Fruit fly (Drosophila melanogaster) whole organism, adult: ENCODE measurements around the gene tipE.
A peak's percentile ranks its signal among the peaks of the same experiment; 100 is the strongest.

Experiments
- CG11617 ChIP-seq: fragments of 200-800 bp; sonication (Bioruptor generic); optimal IDR thresholded peaks from 2 replicates; lab custom pipeline; 2017; ENCODE audit warnings: mild to moderate bottlenecking, missing biosample characterization, missing genetic modification reagents, missing genetic modification characterization
- CG12768 ChIP-seq: fragments of 200-800 bp; sonication (Bioruptor generic); optimal IDR thresholded peaks from 2 replicates; lab custom pipeline; 2017; ENCODE audit warnings: missing biosample characterization, missing genetic modification characterization, mild to moderate bottlenecking, moderate library complexity, missing genetic modification reagents
- CG14711 ChIP-seq: fragments of 200-800 bp; sonication (Bioruptor generic); optimal IDR thresholded peaks from 2 replicates; lab custom pipeline; 2018; ENCODE audit warnings: missing biosample characterization, mild to moderate bottlenecking, missing genetic modification characterization, moderate library complexity
- CG1620 ChIP-seq: fragments of 200-800 bp; sonication (Bioruptor generic); optimal IDR thresholded peaks from 2 replicates; lab custom pipeline; 2016; ENCODE audit warnings: missing biosample characterization, missing genetic modification characterization
- CG33017 ChIP-seq: fragments of 200-800 bp; sonication (Bioruptor generic); optimal IDR thresholded peaks from 2 replicates; lab custom pipeline; 2018; ENCODE audit warnings: missing biosample characterization, mild to moderate bottlenecking, missing genetic modification characterization, moderate library complexity
- CG5204 ChIP-seq: fragments of 200-800 bp; sonication (Bioruptor generic); optimal IDR thresholded peaks from 2 replicates; lab custom pipeline; 2016; ENCODE audit warnings: missing biosample characterization, missing genetic modification characterization
- CG7045 ChIP-seq: fragments of 200-800 bp; sonication (Bioruptor generic); optimal IDR thresholded peaks from 2 replicates; lab custom pipeline; 2017; ENCODE audit warnings: missing biosample characterization, mild to moderate bottlenecking, missing genetic modification characterization
- CG7101 ChIP-seq: fragments of 200-800 bp; sonication (Bioruptor generic); optimal IDR thresholded peaks from 2 replicates; lab custom pipeline; 2018; ENCODE audit warnings: missing biosample characterization, mild to moderate bottlenecking, missing genetic modification characterization, moderate library complexity
- Clk ChIP-seq: fragments of 200-800 bp; sonication (Bioruptor generic); optimal IDR thresholded peaks from 2 replicates; lab custom pipeline; 2017; ENCODE audit warnings: missing biosample characterization, missing genetic modification characterization
- Crg-1 ChIP-seq: fragments of 200-800 bp; sonication (Bioruptor generic); optimal IDR thresholded peaks from 2 replicates; lab custom pipeline; 2016; ENCODE audit warnings: missing biosample characterization, missing genetic modification characterization
- Hr96 ChIP-seq: fragments of 200-800 bp; sonication (Bioruptor generic); optimal IDR thresholded peaks from 2 replicates; lab custom pipeline; 2016; ENCODE audit warnings: missing biosample characterization, missing genetic modification characterization
- Mnt ChIP-seq: fragments of 200-800 bp; sonication (Bioruptor generic); optimal IDR thresholded peaks from 2 replicates; lab custom pipeline; 2016; ENCODE audit warnings: missing biosample characterization, mild to moderate bottlenecking, missing genetic modification characterization
- bab1 ChIP-seq: fragments of 200-800 bp; sonication (Bioruptor generic); optimal IDR thresholded peaks from 3 replicates; lab custom pipeline; 2019; ENCODE audit warnings: missing biosample characterization, mild to moderate bottlenecking, missing genetic modification characterization, moderate library complexity
- cic ChIP-seq: fragments of 200-800 bp; sonication (Bioruptor generic); optimal IDR thresholded peaks from 2 replicates; lab custom pipeline; 2017; ENCODE audit warnings: missing biosample characterization, mild to moderate bottlenecking, missing genetic modification characterization, moderate library complexity
- cnc ChIP-seq, 2 experiments: fragments of >200 bp; optimal IDR thresholded peaks; 2 replicates each; lab custom pipeline; 2017
- kay ChIP-seq: fragments of 200-800 bp; sonication (Bioruptor generic); peaks from one replicate; lab custom pipeline; 2016; ENCODE audit warnings: missing biosample characterization, missing genetic modification characterization, borderline replicate concordance
- ovo ChIP-seq: fragments of 200-800 bp; sonication (Bioruptor generic); optimal IDR thresholded peaks from 2 replicates; lab custom pipeline; 2016; ENCODE audit warnings: missing biosample characterization, missing genetic modification characterization
- pad ChIP-seq: fragments of 200-800 bp; sonication (Bioruptor generic); optimal IDR thresholded peaks from 3 replicates; lab custom pipeline; 2017; ENCODE audit warnings: missing biosample characterization, missing genetic modification characterization, mild to moderate bottlenecking, moderate library complexity, missing genetic modification reagents
- tj ChIP-seq: fragments of 200-800 bp; sonication (Bioruptor generic); optimal IDR thresholded peaks from 3 replicates; lab custom pipeline; 2017; ENCODE audit warnings: missing biosample characterization, mild to moderate bottlenecking, missing genetic modification characterization, moderate library complexity
- toe ChIP-seq: fragments of 200-800 bp; sonication (Bioruptor generic); optimal IDR thresholded peaks from 2 replicates; lab custom pipeline; 2016; ENCODE audit warnings: missing biosample characterization, missing genetic modification characterization

The tipE gene

dm6 chr3L:4231401-4232014 is 43.2 kb downstream of the tipE start:
- no peak for TF ChIP-seq CG5204 (GFP tag; lab: Kevin White, UChicago)
- TF ChIP-seq pad (GFP tag; lab: Kevin White, UChicago) = no peak
- no peak for TF ChIP-seq CG7101 (tag; lab: Kevin White, UChicago)
- no peak for TF ChIP-seq CG33017 (tag; lab: Kevin White, UChicago)
- TF ChIP-seq CG12768 (GFP tag; lab: Kevin White, UChicago) = no peak
- no peak for TF ChIP-seq kay (GFP tag; lab: Kevin White, UChicago)
- no peak for TF ChIP-seq CG1620 (GFP tag; lab: Kevin White, UChicago)
- TF ChIP-seq CG14711 (tag; lab: Kevin White, UChicago) = no peak
- no peak for TF ChIP-seq Crg-1 (GFP tag; lab: Kevin White, UChicago)
- TF ChIP-seq toe (GFP tag; lab: Kevin White, UChicago) = no peak
- no peak for TF ChIP-seq tj (GFP tag; lab: Kevin White, UChicago)
- no peak for TF ChIP-seq cic (GFP tag; lab: Kevin White, UChicago)
- no peak for TF ChIP-seq CG11617
- no peak for TF ChIP-seq Hr96 (GFP tag; lab: Kevin White, UChicago)
- TF ChIP-seq Mnt (GFP tag; lab: Kevin White, UChicago) = no peak
- TF ChIP-seq Clk (GFP tag; lab: Kevin White, UChicago) = no peak
- no peak for TF ChIP-seq cnc (optimal IDR thresholded peaks at IDR 0.05; lab: Kevin White, UChicago)
- no peak for TF ChIP-seq CG7045 (GFP tag; lab: Kevin White, UChicago)

dm6 chr3L:4232227-4232626 is 43.9 kb downstream of the tipE start:
- TF ChIP-seq Mnt (GFP tag; lab: Kevin White, UChicago) = no peak
- TF ChIP-seq tj (GFP tag; lab: Kevin White, UChicago) = peak; percentile 89

dm6 chr3L:4232724-4233367 is 44.5 kb downstream of the tipE start:
- TF ChIP-seq kay (GFP tag; lab: Kevin White, UChicago) = peak; percentile 50
- no peak for TF ChIP-seq CG7045 (GFP tag; lab: Kevin White, UChicago)

dm6 chr3L:4233603-4234277 is 45.4 kb downstream of the tipE start:
- TF ChIP-seq ovo (GFP tag; lab: Kevin White, UChicago) = no peak
- TF ChIP-seq CG1620 (GFP tag; lab: Kevin White, UChicago) = no peak
- TF ChIP-seq CG12768 (GFP tag; lab: Kevin White, UChicago) = peak; percentile 9
- peak; percentile 37 for TF ChIP-seq kay (GFP tag; lab: Kevin White, UChicago)
- no peak for TF ChIP-seq CG7045 (GFP tag; lab: Kevin White, UChicago)
- TF ChIP-seq Hr96 (GFP tag; lab: Kevin White, UChicago) = no peak
- no peak for TF ChIP-seq Mnt (GFP tag; lab: Kevin White, UChicago)
- TF ChIP-seq Clk (GFP tag; lab: Kevin White, UChicago) = no peak
- no peak for TF ChIP-seq cnc (optimal IDR thresholded peaks at IDR 0.05; lab: Kevin White, UChicago)
- TF ChIP-seq tj (GFP tag; lab: Kevin White, UChicago) = peak; percentile 90
- TF ChIP-seq CG11617 = no peak
- TF ChIP-seq toe (GFP tag; lab: Kevin White, UChicago) = no peak
- no peak for TF ChIP-seq CG14711 (tag; lab: Kevin White, UChicago)
- no peak for TF ChIP-seq CG7101 (tag; lab: Kevin White, UChicago)
- TF ChIP-seq Crg-1 (GFP tag; lab: Kevin White, UChicago) = no peak
- no peak for TF ChIP-seq CG5204 (GFP tag; lab: Kevin White, UChicago)
- no peak for TF ChIP-seq CG33017 (tag; lab: Kevin White, UChicago)
- TF ChIP-seq cic (GFP tag; lab: Kevin White, UChicago) = peak; percentile 91
- no peak for TF ChIP-seq pad (GFP tag; lab: Kevin White, UChicago)
- no peak for TF ChIP-seq bab1 (GFP tag; lab: Kevin White, UChicago)

- TF ChIP-seq CG7101 (tag; lab: Kevin White, UChicago) = no peak
- no peak for TF ChIP-seq Clk (GFP tag; lab: Kevin White, UChicago)
- TF ChIP-seq Crg-1 (GFP tag; lab: Kevin White, UChicago) = no peak
- no peak for TF ChIP-seq CG11617
- TF ChIP-seq cic (GFP tag; lab: Kevin White, UChicago) = no peak
- TF ChIP-seq tj (GFP tag; lab: Kevin White, UChicago) = no peak
- TF ChIP-seq toe (GFP tag; lab: Kevin White, UChicago) = no peak
- TF ChIP-seq CG1620 (GFP tag; lab: Kevin White, UChicago) = no peak
- TF ChIP-seq CG5204 (GFP tag; lab: Kevin White, UChicago) = no peak
- TF ChIP-seq kay (GFP tag; lab: Kevin White, UChicago) = no peak
- no peak for TF ChIP-seq Hr96 (GFP tag; lab: Kevin White, UChicago)
Measured at dm6 chr3L:4236097-4236572, 47.8 kb downstream of the tipE start, which contains the start of gene ImpL2. Gene ImpL2 (minus strand): TSS chr3L:4236147.
